Worm (Caenorhabditis elegans) whole organism, midembryonic: ENCODE measurements around the gene ZC376.8.

Source experiments
- T22C8.4 ChIP-seq: fragments of 200-800 bp; sonication (Bioruptor generic); IDR thresholded peaks from 2 replicates; pipeline ENCODE4 v1.3.6; 2022; ENCODE audit warnings: missing genetic modification characterization, missing compliant biosample characterization
- flt-1 ChIP-seq: fragments of 200-800 bp; sonication (Bioruptor generic); IDR thresholded peaks from 2 replicates; pipeline ENCODE4 v1.3.6; 2022; ENCODE audit warnings: missing genetic modification characterization, missing compliant biosample characterization
- klf-2 ChIP-seq: fragments of 200-800 bp; sonication (Bioruptor generic); conservative IDR thresholded peaks from 2 replicates; pipeline ENCODE4 v1.3.6; 2022; ENCODE audit warnings: missing genetic modification reagents, missing genetic modification characterization, missing compliant biosample characterization
- ztf-23 ChIP-seq: fragments of 200-800 bp; sonication (Bioruptor generic); IDR thresholded peaks from 2 replicates; pipeline ENCODE4 v1.3.6; 2022; ENCODE audit warnings: missing genetic modification reagents, missing genetic modification characterization, missing compliant biosample characterization

- no peak for TF ChIP-seq ztf-23 (GFP tag; lab: Robert Waterston, UW)
- no peak for TF ChIP-seq T22C8.4
- no peak for TF ChIP-seq klf-2 (GFP tag; lab: Robert Waterston, UW)
- TF ChIP-seq flt-1 (GFP tag; lab: Robert Waterston, UW): no peak
Observed at ce11 chrV:14145267-14145666, 34.8 kb upstream of the ZC376.8 start, which contains the start of gene par-1.
